Fruit fly (Drosophila melanogaster): Measurements from ENCODE around the gene Smyd3.

DNA sequence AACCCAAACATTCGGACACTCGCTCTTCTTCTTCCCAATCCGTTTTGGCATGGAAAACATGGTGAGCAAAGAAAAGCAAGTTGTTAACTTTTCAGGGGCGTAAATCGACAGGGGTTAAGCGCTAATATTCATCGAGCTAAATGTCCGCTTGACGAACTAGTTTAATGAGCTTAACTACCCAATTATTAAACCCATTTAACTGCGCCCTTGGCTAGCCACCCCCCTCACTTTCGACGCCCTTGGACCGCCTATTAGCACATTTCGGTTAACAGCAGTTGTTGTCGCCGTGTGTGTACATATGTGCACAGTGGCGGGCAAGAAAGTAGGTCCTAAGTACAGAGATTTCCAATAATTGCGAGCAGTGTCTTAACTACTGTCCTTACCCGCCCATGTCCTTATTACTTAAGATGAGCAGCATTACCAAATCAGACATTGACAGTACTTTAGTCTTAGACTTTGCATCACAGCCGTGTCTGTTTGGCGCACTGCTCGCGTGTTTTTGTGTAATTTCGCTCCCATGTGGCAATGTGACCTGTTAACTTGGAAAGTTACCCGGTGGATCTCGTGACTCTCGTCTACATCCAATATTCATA, 19.1 kb downstream of the Smyd3 start:
- peak; percentile 89 for TF ChIP-seq Pif1B (GFP tag; optimal IDR thresholded peaks at IDR 0.05)
- peak; percentile 90 for TF ChIP-seq rn (GFP tag; IDR thresholded peaks at IDR 0.05)
- TF ChIP-seq CG15710 (tag; optimal IDR thresholded peaks at IDR 0.05), result peak; percentile 79
- peak; percentile 93 for TF ChIP-seq Pif1A (GFP tag; optimal IDR thresholded peaks at IDR 0.05)
- peak; percentile 90 for TF ChIP-seq CG8301 (tag; optimal IDR thresholded peaks at IDR 0.05)
- TF ChIP-seq CG17806 (tag; optimal IDR thresholded peaks at IDR 0.05), result peak; percentile 71
- TF ChIP-seq CG10348 (GFP tag; IDR thresholded peaks at IDR 0.05), result peak; percentile 83
- peak; percentile 32 for TF ChIP-seq gl (tag; optimal IDR thresholded peaks at IDR 0.05)
- peak; percentile 80 for TF ChIP-seq CG9948 (tag; optimal IDR thresholded peaks at IDR 0.05)
- TF ChIP-seq EcR (GFP tag; optimal IDR thresholded peaks at IDR 0.05), result no peak
- peak; percentile 97 for TF ChIP-seq Ets98B (GFP tag; IDR thresholded peaks at IDR 0.05)

Measured in whole organism, pupa.